Worm (Caenorhabditis elegans) whole organism, L1 larva: Measurements from ENCODE around the gene tomm-70.

Experiments
- C16A3.4 ChIP-seq: fragments of 150-350 bp; optimal IDR thresholded peaks from 2 replicates; lab custom pipeline; 2014; ENCODE audit warnings: missing biosample characterization, missing genetic modification characterization
- blmp-1 ChIP-seq: fragments of 150-350 bp; optimal IDR thresholded peaks from 2 replicates; lab custom pipeline; 2014; ENCODE audit warnings: missing biosample characterization, missing genetic modification characterization
- ces-1 ChIP-seq: fragments of 150-350 bp; optimal IDR thresholded peaks from 2 replicates; lab custom pipeline; 2014; ENCODE audit warnings: missing biosample characterization, missing genetic modification reagents, missing genetic modification characterization
- dpl-1 ChIP-seq, 3 experiments: fragments of 150-350 bp in 2 of 3; sonication (generic microtip) in 1 of 3; optimal IDR thresholded peaks; 2 replicates each; lab custom pipeline; 2014 to 2017; ENCODE audit warnings: missing biosample characterization in 3 of 3, missing genetic modification characterization in 3 of 3, missing genetic modification reagents in 3 of 3
- dsc-1 ChIP-seq: sonication (generic microtip); optimal IDR thresholded peaks from 2 replicates; lab custom pipeline; 2016; ENCODE audit warnings: mild to moderate bottlenecking, missing genetic modification characterization, missing compliant biosample characterization
- efl-1 ChIP-seq, 4 experiments: fragments of 150-350 bp; optimal IDR thresholded peaks in 3 of 4; peaks in 1 of 4; 1 replicate in 1 of 4; 2 replicates in 3 of 4; lab custom pipeline; 2014; ENCODE audit warnings: missing biosample characterization in 2 of 4, missing genetic modification characterization in 2 of 4, missing genetic modification reagents in 2 of 4
- elt-2 ChIP-seq: sonication (generic microtip); optimal IDR thresholded peaks from 2 replicates; lab custom pipeline; 2016; ENCODE audit warnings: missing genetic modification characterization, mild to moderate bottlenecking, inconsistent platforms, missing compliant biosample characterization, missing genetic modification reagents
- elt-3 ChIP-seq, 6 experiments: fragments of 150-350 bp in 1 of 6; sonication (generic microtip); optimal IDR thresholded peaks; 2 replicates each; lab custom pipeline; 2017 to 2018; ENCODE audit warnings: missing biosample characterization in 6 of 6, missing genetic modification characterization in 6 of 6, inconsistent platforms in 1 of 6
- ets-5 ChIP-seq: fragments of 200-800 bp; sonication (Bioruptor generic); IDR thresholded peaks from 2 replicates; pipeline ENCODE4 v1.3.6; 2022; ENCODE audit warnings: missing genetic modification characterization, missing compliant biosample characterization
- fkh-10 ChIP-seq: sonication (generic microtip); optimal IDR thresholded peaks from 2 replicates; lab custom pipeline; 2017; ENCODE audit warnings: missing biosample characterization, missing genetic modification reagents, missing genetic modification characterization
- fkh-4 ChIP-seq: sonication (generic microtip); optimal IDR thresholded peaks from 2 replicates; lab custom pipeline; 2016; ENCODE audit warnings: missing compliant biosample characterization, missing genetic modification characterization, borderline replicate concordance
- hlh-17 ChIP-seq: fragments of 200-800 bp; sonication (Bioruptor generic); optimal IDR thresholded peaks from 2 replicates; lab custom pipeline; 2018; ENCODE audit warnings: missing genetic modification characterization, mild to moderate bottlenecking, missing compliant biosample characterization, moderate library complexity, borderline replicate concordance
- hpl-2 ChIP-seq: fragments of 150-350 bp; optimal IDR thresholded peaks from 2 replicates; lab custom pipeline; 2014; ENCODE audit warnings: missing biosample characterization, missing genetic modification reagents, missing genetic modification characterization
- lin-14 ChIP-seq: fragments of 200-800 bp; sonication (Bioruptor generic); optimal IDR thresholded peaks from 2 replicates; lab custom pipeline; 2018; ENCODE audit warnings: mild to moderate bottlenecking, missing genetic modification characterization, moderate library complexity, missing compliant biosample characterization
- lin-15B ChIP-seq: fragments of 150-350 bp; sonication (generic microtip); optimal IDR thresholded peaks from 3 replicates; lab custom pipeline; 2014; ENCODE audit warnings: missing biosample characterization, missing genetic modification characterization
- lir-3 ChIP-seq: sonication (generic microtip); optimal IDR thresholded peaks from 2 replicates; lab custom pipeline; 2016; ENCODE audit warnings: mild to moderate bottlenecking, missing genetic modification characterization, moderate library complexity, missing compliant biosample characterization; ENCODE audit not compliant: poor library complexity
- lsy-2 ChIP-seq, 2 experiments: fragments of 150-350 bp; optimal IDR thresholded peaks; 2 replicates each; lab custom pipeline; 2014; ENCODE audit warnings: missing biosample characterization in 2 of 2, missing genetic modification characterization in 2 of 2
- mdl-1 ChIP-seq, 2 experiments: fragments of 150-350 bp; optimal IDR thresholded peaks; 2 replicates each; lab custom pipeline; 2014 to 2017; ENCODE audit warnings: missing biosample characterization in 2 of 2, missing genetic modification characterization in 2 of 2, inconsistent platforms in 1 of 2
- mep-1 ChIP-seq: fragments of 150-350 bp; optimal IDR thresholded peaks from 2 replicates; lab custom pipeline; 2014; ENCODE audit warnings: missing biosample characterization, missing genetic modification characterization
- nhr-20 ChIP-seq: sonication (generic microtip); optimal IDR thresholded peaks from 2 replicates; lab custom pipeline; 2016; ENCODE audit warnings: mild to moderate bottlenecking, missing genetic modification characterization, missing compliant biosample characterization
- nhr-85 ChIP-seq: sonication (generic microtip); peaks from one replicate; lab custom pipeline; 2016; ENCODE audit warnings: missing genetic modification characterization, inconsistent platforms, missing compliant biosample characterization
- nhr-90 ChIP-seq: sonication (generic microtip); optimal IDR thresholded peaks from 2 replicates; lab custom pipeline; 2016; ENCODE audit warnings: mild to moderate bottlenecking, missing genetic modification characterization, missing compliant biosample characterization; ENCODE audit not compliant: poor library complexity
- pag-3 ChIP-seq: sonication (generic microtip); optimal IDR thresholded peaks from 2 replicates; lab custom pipeline; 2017; ENCODE audit warnings: missing genetic modification characterization, mild to moderate bottlenecking, missing compliant biosample characterization, antibody characterized with exemption, borderline replicate concordance; ENCODE audit not compliant: insufficient read depth
- sup-37 ChIP-seq: fragments of 200-800 bp; sonication (Bioruptor generic); optimal IDR thresholded peaks from 2 replicates; lab custom pipeline; 2018; ENCODE audit warnings: mild to moderate bottlenecking, missing genetic modification characterization, missing compliant biosample characterization
- swsn-7 ChIP-seq: sonication (generic microtip); optimal IDR thresholded peaks from 2 replicates; lab custom pipeline; 2016; ENCODE audit warnings: missing genetic modification characterization, missing compliant biosample characterization
- tlp-1 ChIP-seq: fragments of 150-350 bp; optimal IDR thresholded peaks from 2 replicates; lab custom pipeline; 2014; ENCODE audit warnings: missing biosample characterization, missing genetic modification characterization
- unc-130 ChIP-seq: fragments of 150-350 bp; optimal IDR thresholded peaks from 2 replicates; lab custom pipeline; 2017; ENCODE audit warnings: missing biosample characterization, missing genetic modification characterization, inconsistent platforms
- unc-86 ChIP-seq: sonication (generic microtip); optimal IDR thresholded peaks from 2 replicates; lab custom pipeline; 2016; ENCODE audit warnings: missing genetic modification characterization, missing compliant biosample characterization
- ztf-11 ChIP-seq, 2 experiments: sonication (generic microtip); optimal IDR thresholded peaks; 2 replicates each; lab custom pipeline; 2016 to 2017; ENCODE audit warnings: missing genetic modification characterization in 2 of 2, missing biosample characterization in 1 of 2, missing compliant biosample characterization in 1 of 2
- ztf-4 ChIP-seq: fragments of 150-350 bp; optimal IDR thresholded peaks from 2 replicates; lab custom pipeline; 2014; ENCODE audit warnings: missing biosample characterization, missing genetic modification characterization

Gene tomm-70

ce11 chrIII:8767889-8768361 lies 13.4 kb upstream of the tomm-70 start, which contains the start of gene mtss-1 (continued):
- TF ChIP-seq hpl-2 (GFP tag; lab: Kevin White, UChicago) (peak; percentile 60), mep-1 (peak; percentile 32), nhr-20 (peak; percentile 62), swsn-7 (peak; percentile 58), lin-15B (tag; lab: Kevin White, UChicago) (peak; percentile 15), unc-86 (tag; lab: Kevin White, UChicago) (peak; percentile 15), mdl-1 (tag; optimal IDR thresholded peaks at IDR 0.05; lab: Kevin White, UChicago) (peak in 1 of 2 experiments; percentile 2), lin-14 (GFP tag; lab: Kevin White, UChicago) (peak; percentile 50), unc-130 (tag; lab: Kevin White, UChicago) (peak; percentile 59), C16A3.4 (tag; lab: Kevin White, UChicago) (peak; percentile 37), ets-5 (no peak)

- TF ChIP-seq sup-37 (GFP tag; lab: Kevin White, UChicago) (no peak), lir-3 (tag; lab: Kevin White, UChicago) (no peak), nhr-85 (tag; lab: Kevin White, UChicago) (peak; percentile 77), efl-1 (optimal IDR thresholded peaks at IDR 0.05; lab: Kevin White, UChicago) (no peak), efl-1 (GFP tag; optimal IDR thresholded peaks at IDR 0.05 in 1 of 2; lab: Kevin White, UChicago) (peak in 1 of 2 experiments; percentile 27), blmp-1 (tag; lab: Kevin White, UChicago) (peak; percentile 3), lsy-2 (tag; optimal IDR thresholded peaks at IDR 0.05; lab: Kevin White, UChicago) (peak in 1 of 2 experiments; percentile 9), tlp-1 (tag; lab: Kevin White, UChicago) (no peak)
Measured at ce11 chrIII:8767292-8767829, 12.8 kb upstream of the tomm-70 start, which contains the start of gene mig-22. Gene mig-22 (minus strand): TSS chrIII:8767342.

- TF ChIP-seq tlp-1 (tag; lab: Kevin White, UChicago) (no peak), dpl-1 (GFP tag; optimal IDR thresholded peaks at IDR 0.05; lab: Kevin White, UChicago) (no peak), elt-3 (tag; optimal IDR thresholded peaks at IDR 0.05; lab: Kevin White, UChicago) (no peak), swsn-7 (no peak), ztf-11 (tag; optimal IDR thresholded peaks at IDR 0.05; lab: Kevin White, UChicago) (no peak), ztf-4 (no peak), fkh-10 (no peak), pag-3 (tag; lab: Kevin White, UChicago) (no peak)
Measured at ce11 chrIII:8766467-8766866, 11.9 kb upstream of the tomm-70 start.

- TF ChIP-seq hlh-17 (GFP tag; lab: Kevin White, UChicago) (no peak), ces-1 (no peak), dsc-1 (tag; lab: Kevin White, UChicago) (peak; percentile 60)
Measured at ce11 chrIII:8765030-8765429, 10.5 kb upstream of the tomm-70 start.

ce11 chrIII:8763111-8763510 lies 8.6 kb upstream of the tomm-70 start:
- no peak for TF ChIP-seq swsn-7
- TF ChIP-seq efl-1 (optimal IDR thresholded peaks at IDR 0.05; lab: Kevin White, UChicago), result no peak
- peak in 1 of 2 experiments; percentile 79 for TF ChIP-seq efl-1 (GFP tag; optimal IDR thresholded peaks at IDR 0.05 in 1 of 2; lab: Kevin White, UChicago)
- TF ChIP-seq fkh-4 (tag; lab: Kevin White, UChicago), result no peak
- no peak for TF ChIP-seq nhr-90 (tag; lab: Kevin White, UChicago)

ce11 chrIII:8762016-8762415 lies 7.5 kb upstream of the tomm-70 start:
- TF ChIP-seq fkh-4 (tag; lab: Kevin White, UChicago) (peak; percentile 21), elt-2 (tag; lab: Kevin White, UChicago) (no peak), dsc-1 (tag; lab: Kevin White, UChicago) (peak; percentile 56)
- TF ChIP-seq, all 84 proteins: peak for 2
